Worm (Caenorhabditis elegans): ENCODE results near the gene str-20.

The str-20 gene

DNA sequence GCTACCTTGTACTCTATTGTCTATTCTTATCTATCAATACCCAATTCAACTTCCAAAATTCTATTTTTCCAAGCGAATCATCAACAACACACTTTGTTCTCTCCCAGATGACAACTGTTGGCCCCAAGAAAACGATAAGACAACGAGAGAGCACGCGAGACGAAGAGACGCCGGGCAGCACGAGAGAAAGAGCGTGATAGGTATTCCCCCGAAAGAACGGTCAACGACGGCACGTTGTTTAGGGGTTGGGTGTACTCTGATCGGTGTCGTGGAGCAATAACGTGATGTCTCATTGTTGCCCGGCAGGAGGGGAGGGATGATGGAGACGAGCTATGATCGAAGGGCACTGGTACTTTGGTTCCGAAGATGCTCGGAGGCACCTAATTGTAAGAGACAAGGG, 24.9 kb upstream of the str-20 start (continued):
- TF ChIP-seq nhr-237 (tag; optimal IDR thresholded peaks at IDR 0.05) (no peak), skn-1 (tag; optimal IDR thresholded peaks at IDR 0.05) (peak; percentile 79), nhr-11 (tag; optimal IDR thresholded peaks at IDR 0.05) (peak; percentile 77), ets-5 (GFP tag; IDR thresholded peaks at IDR 0.05) (no peak), alr-1 (tag; optimal IDR thresholded peaks at IDR 0.05; ENCODE audit: borderline replicate concordance) (no peak), aha-1 (tag; optimal IDR thresholded peaks at IDR 0.05) (no peak), C34B4.2 (tag; optimal IDR thresholded peaks at IDR 0.05) (peak; percentile 52), efl-1 (optimal IDR thresholded peaks at IDR 0.05) (peak; percentile 58 to 67), efl-1 (GFP tag; optimal IDR thresholded peaks at IDR 0.05 in 1 of 2) (peak; percentile 15 to 96), nhr-71 (tag; optimal IDR thresholded peaks at IDR 0.05) (peak; percentile 100), pax-3 (tag; optimal IDR thresholded peaks at IDR 0.05) (peak; percentile 75), mep-1 (tag; optimal IDR thresholded peaks at IDR 0.05) (peak; percentile 71), pqm-1 (tag; optimal IDR thresholded peaks at IDR 0.05) (peak; percentile 48), ztf-4 (tag; optimal IDR thresholded peaks at IDR 0.05) (peak; percentile 90), lin-13 (GFP tag; optimal IDR thresholded peaks at IDR 0.05) (peak; percentile 35), hlh-17 (GFP tag; optimal IDR thresholded peaks at IDR 0.05; ENCODE audit: borderline replicate concordance) (no peak), blmp-1 (tag; optimal IDR thresholded peaks at IDR 0.05) (peak; percentile 13), rnt-1 (tag; optimal IDR thresholded peaks at IDR 0.05) (peak; percentile 95), nhr-19 (GFP tag; conservative IDR thresholded peaks at IDR 0.05) (peak; percentile 100), ces-1 (GFP tag; optimal IDR thresholded peaks at IDR 0.05) (no peak), fkh-10 (GFP tag; optimal IDR thresholded peaks at IDR 0.05) (no peak), nhr-20 (tag; optimal IDR thresholded peaks at IDR 0.05) (peak; percentile 99), nhr-47 (tag; optimal IDR thresholded peaks at IDR 0.05) (peak; percentile 89), lin-15B (tag; optimal IDR thresholded peaks at IDR 0.05) (no peak), nhr-76 (tag; optimal IDR thresholded peaks at IDR 0.05) (no peak), nhr-84 (tag; optimal IDR thresholded peaks at IDR 0.05) (no peak), ceh-82 (tag; optimal IDR thresholded peaks at IDR 0.05) (peak; percentile 25 to 51 (median 41)), mab-9 (GFP tag; IDR thresholded peaks at IDR 0.05) (peak; percentile 71), nhr-28 (tag; optimal IDR thresholded peaks at IDR 0.05) (no peak), hpl-2 (GFP tag; optimal IDR thresholded peaks at IDR 0.05) (no peak), tlp-1 (tag; optimal IDR thresholded peaks at IDR 0.05) (no peak), unc-98 (GFP tag; IDR thresholded peaks at IDR 0.05) (peak; percentile 63), ceh-63 (GFP tag; optimal IDR thresholded peaks at IDR 0.05) (no peak), lin-39 (tag; optimal IDR thresholded peaks at IDR 0.05) (peak; percentile 83), ama-1 (optimal IDR thresholded peaks at IDR 0.05) (peak; percentile 72), nhr-90 (tag; optimal IDR thresholded peaks at IDR 0.05; ENCODE audit: poor library complexity) (peak; percentile 94)

DNA sequence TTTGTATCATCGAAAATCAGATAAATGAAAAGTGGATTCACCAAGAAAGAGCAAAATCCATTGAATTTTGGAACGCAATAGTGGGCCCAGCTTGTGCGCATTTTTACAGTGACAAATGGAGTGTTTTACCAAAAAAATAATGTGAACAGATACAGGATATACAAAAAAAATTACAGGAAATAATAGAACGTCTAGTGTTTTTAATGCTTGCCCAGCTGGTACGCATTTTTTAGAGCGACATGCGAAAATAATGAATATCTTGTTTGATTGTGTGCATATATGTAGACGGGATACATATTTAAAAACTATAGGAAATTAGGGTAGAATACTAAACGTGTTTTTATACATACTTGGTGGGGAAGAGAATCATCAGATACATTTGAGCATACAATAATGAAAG, 20.1 kb upstream of the str-20 start, which contains the start of gene srj-25:
srj-25 (minus strand) TSS at position 101 of the 400 bp plus-strand sequence.
- no peak for TF ChIP-seq sox-4 (tag; optimal IDR thresholded peaks at IDR 0.05)
- no peak for TF ChIP-seq ztf-11 (tag; optimal IDR thresholded peaks at IDR 0.05)
- no peak for TF ChIP-seq F16B12.6 (tag; optimal IDR thresholded peaks at IDR 0.05)
- no peak for TF ChIP-seq efl-3 (GFP tag; optimal IDR thresholded peaks at IDR 0.05)
- no peak for TF ChIP-seq nhr-47 (tag; optimal IDR thresholded peaks at IDR 0.05)
- no peak for TF ChIP-seq nhr-85 (tag)
- TF ChIP-seq hpl-2 (GFP tag; optimal IDR thresholded peaks at IDR 0.05) = no peak
- TF ChIP-seq sup-37 (GFP tag; optimal IDR thresholded peaks at IDR 0.05) = no peak
- no peak for TF ChIP-seq nhr-19 (GFP tag; conservative IDR thresholded peaks at IDR 0.05)
- no peak for TF ChIP-seq fkh-4 (tag; optimal IDR thresholded peaks at IDR 0.05; ENCODE audit: borderline replicate concordance)
- TF ChIP-seq blmp-1 (tag; optimal IDR thresholded peaks at IDR 0.05) = no peak
- TF ChIP-seq pax-3 (tag; optimal IDR thresholded peaks at IDR 0.05) = no peak
